Fruit fly (Drosophila melanogaster) whole organism, prepupa: ENCODE measurements around the gene CG14712.

ENCODE experiments used
- CG10669 ChIP-seq: fragments of 200-800 bp; sonication (Bioruptor generic); optimal IDR thresholded peaks from 3 replicates; lab custom pipeline; 2018; ENCODE audit warnings: missing biosample characterization, mild to moderate bottlenecking, missing genetic modification characterization, moderate library complexity
- CG11294 ChIP-seq: fragments of 200-800 bp; sonication (Bioruptor generic); IDR thresholded peaks from 2 replicates; pipeline ENCODE4 v1.3.6; 2022; ENCODE audit warnings: missing biosample characterization, missing genetic modification characterization
- CG15336 ChIP-seq: fragments of 200-800 bp; sonication (Bioruptor generic); IDR thresholded peaks from 2 replicates; pipeline ENCODE4 v1.3.6; 2022; ENCODE audit warnings: missing biosample characterization, missing genetic modification characterization
- CG1621 ChIP-seq: fragments of 200-800 bp; sonication (Bioruptor generic); optimal IDR thresholded peaks from 3 replicates; lab custom pipeline; 2018; ENCODE audit warnings: missing biosample characterization, mild to moderate bottlenecking, missing genetic modification characterization
- CG32006 ChIP-seq: fragments of 200-800 bp; sonication (Bioruptor generic); optimal IDR thresholded peaks from 3 replicates; lab custom pipeline; 2017; ENCODE audit warnings: missing biosample characterization, mild to moderate bottlenecking, missing genetic modification characterization
- CG34406 ChIP-seq: fragments of 200-800 bp; sonication (Bioruptor generic); optimal IDR thresholded peaks from 3 replicates; lab custom pipeline; 2016; ENCODE audit warnings: missing biosample characterization, missing genetic modification characterization
- CG3919 ChIP-seq: fragments of 200-800 bp; sonication (Bioruptor generic); optimal IDR thresholded peaks from 3 replicates; lab custom pipeline; 2016; ENCODE audit warnings: missing biosample characterization, missing genetic modification characterization
- CG6808 ChIP-seq: fragments of 200-800 bp; sonication (Bioruptor generic); optimal IDR thresholded peaks from 3 replicates; lab custom pipeline; 2017; ENCODE audit warnings: missing biosample characterization, missing genetic modification characterization, mild to moderate bottlenecking, moderate library complexity, missing genetic modification reagents
- CG6854 ChIP-seq: fragments of 200-800 bp; sonication (Bioruptor generic); optimal IDR thresholded peaks from 2 replicates; lab custom pipeline; 2017; ENCODE audit warnings: missing biosample characterization, mild to moderate bottlenecking, missing genetic modification characterization
- CG8119 ChIP-seq: fragments of 200-800 bp; sonication (Bioruptor generic); IDR thresholded peaks from 3 replicates; pipeline ENCODE4 v1.3.6; 2022; ENCODE audit warnings: missing biosample characterization, missing genetic modification characterization
- Eip78C ChIP-seq: fragments of 200-800 bp; sonication (Bioruptor generic); peaks from one replicate; lab custom pipeline; 2016; ENCODE audit warnings: missing biosample characterization, missing genetic modification characterization
- Eip93F ChIP-seq: fragments of 200-800 bp; sonication (Bioruptor generic); optimal IDR thresholded peaks from 2 replicates; lab custom pipeline; 2016; ENCODE audit warnings: missing biosample characterization, mild to moderate bottlenecking, missing genetic modification characterization
- Ets21C ChIP-seq: fragments of 200-800 bp; sonication (Bioruptor generic); optimal IDR thresholded peaks from 3 replicates; lab custom pipeline; 2016; ENCODE audit warnings: missing biosample characterization, missing genetic modification characterization
- Hr38 ChIP-seq: sonication (Bioruptor generic); optimal IDR thresholded peaks from 2 replicates; lab custom pipeline; 2016; ENCODE audit warnings: missing biosample characterization, missing genetic modification characterization
- Hr39 ChIP-seq: fragments of 200-800 bp; sonication (Bioruptor generic); optimal IDR thresholded peaks from 2 replicates; lab custom pipeline; 2016; ENCODE audit warnings: missing biosample characterization, missing genetic modification characterization
- Lpt ChIP-seq: fragments of 200-800 bp; sonication (Bioruptor generic); optimal IDR thresholded peaks from 3 replicates; lab custom pipeline; 2016; ENCODE audit warnings: missing biosample characterization, missing genetic modification characterization
- Met ChIP-seq: fragments of 200-800 bp; sonication (Bioruptor generic); optimal IDR thresholded peaks from 3 replicates; lab custom pipeline; 2016; ENCODE audit warnings: missing biosample characterization, missing genetic modification characterization
- Smox ChIP-seq: fragments of 200-800 bp; sonication (Bioruptor generic); optimal IDR thresholded peaks from 3 replicates; lab custom pipeline; 2016; ENCODE audit warnings: missing biosample characterization, missing genetic modification characterization
- Sox14 ChIP-seq: fragments of 200-800 bp; sonication (Bioruptor generic); optimal IDR thresholded peaks from 3 replicates; lab custom pipeline; 2016; ENCODE audit warnings: missing biosample characterization, missing genetic modification characterization
- achi ChIP-seq: fragments of 200-800 bp; sonication (Bioruptor generic); optimal IDR thresholded peaks from 3 replicates; lab custom pipeline; 2016; ENCODE audit warnings: missing biosample characterization, missing genetic modification characterization
- cyc ChIP-seq: fragments of 200-800 bp; sonication (Bioruptor generic); optimal IDR thresholded peaks from 3 replicates; lab custom pipeline; 2016; ENCODE audit warnings: missing biosample characterization, missing genetic modification characterization
- dsx ChIP-seq: fragments of 200-800 bp; optimal IDR thresholded peaks from 3 replicates; lab custom pipeline; 2019; ENCODE audit warnings: missing biosample characterization, mild to moderate bottlenecking, missing genetic modification characterization, moderate library complexity; ENCODE audit not compliant: poor library complexity, severe bottlenecking
- eg ChIP-seq: fragments of 200-800 bp; sonication (Bioruptor generic); IDR thresholded peaks from 3 replicates; pipeline ENCODE4 v1.3.6; 2022; ENCODE audit warnings: missing biosample characterization, missing genetic modification characterization
- esn ChIP-seq: fragments of 200-800 bp; sonication (Bioruptor generic); optimal IDR thresholded peaks from 2 replicates; lab custom pipeline; 2016; ENCODE audit warnings: missing biosample characterization, mild to moderate bottlenecking, missing genetic modification characterization, moderate library complexity
- fd59A ChIP-seq: fragments of 200-800 bp; sonication (Bioruptor generic); optimal IDR thresholded peaks from 2 replicates; lab custom pipeline; 2017; ENCODE audit warnings: missing biosample characterization, mild to moderate bottlenecking, missing genetic modification characterization, missing genetic modification reagents
- fkh ChIP-seq: fragments of 200-800 bp; sonication (Bioruptor generic); optimal IDR thresholded peaks from 3 replicates; lab custom pipeline; 2017; ENCODE audit warnings: missing biosample characterization, mild to moderate bottlenecking, missing genetic modification characterization, moderate library complexity
- lz ChIP-seq: fragments of 200-800 bp; sonication (Bioruptor generic); optimal IDR thresholded peaks from 3 replicates; lab custom pipeline; 2016; ENCODE audit warnings: missing biosample characterization, missing genetic modification characterization
- pdm3 ChIP-seq: fragments of 200-800 bp; sonication (Bioruptor generic); optimal IDR thresholded peaks from 3 replicates; lab custom pipeline; 2016; ENCODE audit warnings: missing biosample characterization, missing genetic modification characterization
- salr ChIP-seq, 2 experiments: fragments of 200-800 bp; sonication (Bioruptor generic); optimal IDR thresholded peaks; 3 replicates each; lab custom pipeline; 2016 to 2018; ENCODE audit warnings: missing biosample characterization in 2 of 2, missing genetic modification characterization in 2 of 2, mild to moderate bottlenecking in 1 of 2
- spab ChIP-seq: fragments of 200-800 bp; sonication (Bioruptor generic); optimal IDR thresholded peaks from 2 replicates; lab custom pipeline; 2017; ENCODE audit warnings: missing biosample characterization, mild to moderate bottlenecking, missing genetic modification characterization, missing genetic modification reagents
- svp ChIP-seq: fragments of 200-800 bp; sonication (Bioruptor generic); peaks from one replicate; lab custom pipeline; 2016; ENCODE audit warnings: missing biosample characterization, missing genetic modification characterization
- topi ChIP-seq: fragments of 200-800 bp; sonication (Bioruptor generic); optimal IDR thresholded peaks from 3 replicates; lab custom pipeline; 2016; ENCODE audit warnings: missing biosample characterization, missing genetic modification characterization
- vri ChIP-seq: fragments of 200-800 bp; sonication (Bioruptor generic); optimal IDR thresholded peaks from 3 replicates; lab custom pipeline; 2016; ENCODE audit warnings: missing biosample characterization, mild to moderate bottlenecking, missing genetic modification characterization

Gene CG14712

dm6 chr3R:11665508-11665907 is 36.9 kb downstream of the CG14712 start:
- TF ChIP-seq Eip78C (GFP tag; lab: Kevin White, UChicago) (peak; percentile 58), cyc (GFP tag; lab: Kevin White, UChicago) (peak; percentile 13), spab (GFP tag; lab: Kevin White, UChicago) (no peak), esn (GFP tag; lab: Kevin White, UChicago) (peak; percentile 34), pdm3 (GFP tag; lab: Kevin White, UChicago) (peak; percentile 1)

dm6 chr3R:11665925-11666687 is 37.5 kb downstream of the CG14712 start:
- TF ChIP-seq fkh (GFP tag; lab: Kevin White, UChicago) (peak; percentile 65), CG34406 (GFP tag; lab: Kevin White, UChicago) (no peak), vri (GFP tag; lab: Kevin White, UChicago) (peak; percentile 51), Eip78C (GFP tag; lab: Kevin White, UChicago) (peak; percentile 7), svp (GFP tag; lab: Kevin White, UChicago) (peak; percentile 91), CG1621 (tag; lab: Kevin White, UChicago) (no peak), salr (GFP tag; optimal IDR thresholded peaks at IDR 0.05; lab: Kevin White, UChicago) (no peak), Eip93F (peak; percentile 65)
- TF ChIP-seq, all 60 proteins: peak for 5

dm6 chr3R:11669017-11669953 is 40.7 kb downstream of the CG14712 start:
- TF ChIP-seq lz (GFP tag; lab: Kevin White, UChicago), result no peak
- TF ChIP-seq Met (GFP tag; lab: Kevin White, UChicago), result no peak
- no peak for TF ChIP-seq Lpt
- TF ChIP-seq achi (GFP tag; lab: Kevin White, UChicago), result no peak
- TF ChIP-seq CG6854, result no peak
- TF ChIP-seq CG3919 (GFP tag; lab: Kevin White, UChicago), result peak; percentile 34
- peak; percentile 58 for TF ChIP-seq Eip78C (GFP tag; lab: Kevin White, UChicago)
- TF ChIP-seq CG6808 (GFP tag; lab: Kevin White, UChicago), result no peak
- peak; percentile 62 for TF ChIP-seq vri (GFP tag; lab: Kevin White, UChicago)
- TF ChIP-seq Smox, result no peak
- TF ChIP-seq, all 60 proteins: peak for 3

dm6 chr3R:11669954-11670347 is 41.4 kb downstream of the CG14712 start:
- TF ChIP-seq vri (GFP tag; lab: Kevin White, UChicago) (no peak), topi (no peak), Smox (no peak), fkh (GFP tag; lab: Kevin White, UChicago) (no peak), Hr39 (GFP tag; lab: Kevin White, UChicago) (no peak), CG11294 (no peak), Ets21C (no peak), fd59A (no peak), CG8119 (GFP tag; lab: Robert Waterston, UW) (no peak), spab (GFP tag; lab: Kevin White, UChicago) (no peak), dsx (GFP tag; lab: Kevin White, UChicago) (no peak), CG15336 (GFP tag; lab: Robert Waterston, UW) (no peak), CG10669 (GFP tag; lab: Kevin White, UChicago) (no peak), eg (GFP tag; lab: Robert Waterston, UW) (no peak), CG32006 (GFP tag; lab: Kevin White, UChicago) (no peak), Sox14 (no peak), cyc (GFP tag; lab: Kevin White, UChicago) (no peak), Hr38 (no peak)
- TF ChIP-seq, all 60 proteins: peak for 0
